Fruit fly (Drosophila melanogaster): ENCODE data around the gene pico.

The pico gene

dm6 chrX:19851989-19852307 is at the start of gene pico, which contains the start of gene Nup205:
Gene pico (minus strand): TSS chrX:19852059.
Gene Nup205 (plus strand): TSS chrX:19852214.
- no peak for TF ChIP-seq noc (tag; optimal IDR thresholded peaks at IDR 0.05)

- TF ChIP-seq noc (tag; optimal IDR thresholded peaks at IDR 0.05) = no peak
These were observed 48.1 kb upstream of the pico start for dm6 chrX:19899978-19900377.

- TF ChIP-seq noc (tag; optimal IDR thresholded peaks at IDR 0.05) = no peak
These were observed 46.2 kb upstream of the pico start for dm6 chrX:19897991-19898473.

- TF ChIP-seq noc (tag; optimal IDR thresholded peaks at IDR 0.05) = no peak
These were observed 45.6 kb upstream of the pico start for dm6 chrX:19897328-19897990.

dm6 chrX:19892070-19892469 is 40.2 kb upstream of the pico start:
- TF ChIP-seq noc (tag; optimal IDR thresholded peaks at IDR 0.05) = no peak

- no peak for TF ChIP-seq noc (tag; optimal IDR thresholded peaks at IDR 0.05)
These were observed 38.3 kb upstream of the pico start, which contains the start of gene amn for dm6 chrX:19890010-19890665. Gene amn (minus strand): TSS chrX:19890060.

dm6 chrX:19889128-19889756 is 37.4 kb upstream of the pico start:
- peak; percentile 55 for TF ChIP-seq noc (tag; optimal IDR thresholded peaks at IDR 0.05)

- TF ChIP-seq noc (tag; optimal IDR thresholded peaks at IDR 0.05) = peak; percentile 26
These were observed 35.4 kb upstream of the pico start for dm6 chrX:19886936-19887934.

- TF ChIP-seq noc (tag; optimal IDR thresholded peaks at IDR 0.05) = no peak
These were observed 34.7 kb upstream of the pico start for dm6 chrX:19886515-19886914.

dm6 chrX:19884204-19884603 is 32.3 kb upstream of the pico start:
- peak; percentile 14 for TF ChIP-seq noc (tag; optimal IDR thresholded peaks at IDR 0.05)

- no peak for TF ChIP-seq noc (tag; optimal IDR thresholded peaks at IDR 0.05)
These were observed 26.7 kb upstream of the pico start for dm6 chrX:19878342-19879204.

- no peak for TF ChIP-seq noc (tag; optimal IDR thresholded peaks at IDR 0.05)
These were observed 25.1 kb upstream of the pico start for dm6 chrX:19876836-19877468.

dm6 chrX:19875629-19876028 is 23.8 kb upstream of the pico start:
- no peak for TF ChIP-seq noc (tag; optimal IDR thresholded peaks at IDR 0.05)

- no peak for TF ChIP-seq noc (tag; optimal IDR thresholded peaks at IDR 0.05)
These were observed 23.2 kb upstream of the pico start for dm6 chrX:19875059-19875458.
